Worm (Caenorhabditis elegans): ENCODE results near the gene D1086.1.

DNA sequence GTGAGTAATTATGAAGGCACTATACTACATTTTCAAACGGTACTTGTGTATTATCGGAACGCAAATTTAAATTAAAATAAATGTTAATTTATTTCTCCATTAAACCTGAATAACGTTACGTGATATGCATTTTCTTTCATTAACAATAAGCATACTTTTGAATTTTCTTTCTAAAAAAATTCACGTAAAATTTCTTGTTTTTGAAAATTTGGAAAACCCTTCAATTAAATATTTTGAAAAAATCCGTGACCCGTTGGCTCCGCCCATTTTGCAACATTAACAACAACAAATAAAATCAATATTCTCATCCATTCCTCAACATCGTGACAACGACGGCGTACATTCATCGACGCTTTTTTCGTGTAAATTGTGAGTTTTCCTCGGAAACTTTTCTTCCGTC is 47.5 kb downstream of the D1086.1 start, which contains the start of gene acs-10:
- no peak for TF ChIP-seq nhr-25 (tag; optimal IDR thresholded peaks at IDR 0.05)
- TF ChIP-seq snpc-4 (tag; optimal IDR thresholded peaks at IDR 0.05), result no peak
- no peak for TF ChIP-seq dmd-4 (tag; optimal IDR thresholded peaks at IDR 0.05)
- no peak for TF ChIP-seq crh-2 (tag; optimal IDR thresholded peaks at IDR 0.05)
- no peak for TF ChIP-seq egl-27 (tag; optimal IDR thresholded peaks at IDR 0.05)
- no peak for TF ChIP-seq ceh-16 (tag; optimal IDR thresholded peaks at IDR 0.05)
- TF ChIP-seq ztf-4 (tag; optimal IDR thresholded peaks at IDR 0.05), result no peak
